Worm (Caenorhabditis elegans) whole organism, L4 larva: ENCODE measurements around the gene sop-2.

Experiments used
- F37D6.2 ChIP-seq: sonication (generic microtip); optimal IDR thresholded peaks from 2 replicates; lab custom pipeline; 2016; ENCODE audit warnings: mild to moderate bottlenecking, missing genetic modification characterization, missing compliant biosample characterization
- R02D3.7 ChIP-seq: fragments of 150-350 bp; sonication (generic microtip); optimal IDR thresholded peaks from 3 replicates; lab custom pipeline; 2014; ENCODE audit warnings: missing biosample characterization, missing genetic modification characterization
- Y48G9A.11 ChIP-seq: fragments of 200-800 bp; sonication (Bioruptor generic); IDR thresholded peaks from 2 replicates; pipeline ENCODE4 v1.3.6; 2022; ENCODE audit warnings: missing genetic modification reagents, missing genetic modification characterization, missing compliant biosample characterization
- Y5F2A.4 ChIP-seq: fragments of 200-800 bp; sonication (Bioruptor generic); optimal IDR thresholded peaks from 2 replicates; lab custom pipeline; 2018; ENCODE audit warnings: mild to moderate bottlenecking, missing genetic modification characterization, missing compliant biosample characterization
- aha-1 ChIP-seq: fragments of 150-350 bp; peaks from one replicate; lab custom pipeline; 2014; ENCODE audit warnings: missing biosample characterization, missing genetic modification characterization
- attf-4 ChIP-seq: sonication (generic microtip); optimal IDR thresholded peaks from 3 replicates; lab custom pipeline; 2017; ENCODE audit warnings: missing biosample characterization, missing genetic modification characterization
- ceh-28 ChIP-seq: fragments of 150-350 bp; optimal IDR thresholded peaks from 2 replicates; lab custom pipeline; 2014; ENCODE audit warnings: missing biosample characterization, missing genetic modification reagents, missing genetic modification characterization
- ceh-44 ChIP-seq: fragments of 200-800 bp; sonication (Bioruptor generic); IDR thresholded peaks from 2 replicates; pipeline ENCODE4 v1.3.6; 2022; ENCODE audit warnings: missing genetic modification reagents, missing genetic modification characterization, missing compliant biosample characterization
- ceh-62 ChIP-seq: sonication (generic microtip); optimal IDR thresholded peaks from 2 replicates; lab custom pipeline; 2017; ENCODE audit warnings: missing biosample characterization, missing genetic modification characterization
- cey-2 ChIP-seq: sonication (generic microtip); optimal IDR thresholded peaks from 3 replicates; lab custom pipeline; 2017; ENCODE audit warnings: missing genetic modification characterization, mild to moderate bottlenecking, missing compliant biosample characterization, antibody characterized with exemption, borderline replicate concordance; ENCODE audit not compliant: insufficient read depth
- ctbp-1 ChIP-seq: fragments of 200-800 bp; sonication (Bioruptor generic); IDR thresholded peaks from 2 replicates; pipeline ENCODE4 v1.3.6; 2022; ENCODE audit warnings: missing genetic modification reagents, missing genetic modification characterization, missing compliant biosample characterization
- daf-16 ChIP-seq, 3 experiments: sonication (generic microtip); optimal IDR thresholded peaks; 2 replicates each; lab custom pipeline; 2016 to 2017; ENCODE audit warnings: missing genetic modification characterization in 3 of 3, missing genetic modification reagents in 3 of 3, mild to moderate bottlenecking in 2 of 3, missing compliant biosample characterization in 2 of 3, missing biosample characterization in 1 of 3, moderate library complexity in 1 of 3
- dmd-6 ChIP-seq: fragments of 200-800 bp; sonication (Bioruptor generic); IDR thresholded peaks from 2 replicates; pipeline ENCODE4 v1.3.6; 2022; ENCODE audit warnings: missing genetic modification reagents, missing genetic modification characterization, missing compliant biosample characterization
- dmd-8 ChIP-seq: fragments of 200-800 bp; sonication (Bioruptor generic); IDR thresholded peaks from 2 replicates; pipeline ENCODE4 v1.3.6; 2022; ENCODE audit warnings: missing genetic modification characterization, missing compliant biosample characterization
- egl-43 ChIP-seq: fragments of 200-800 bp; sonication (Bioruptor generic); IDR thresholded peaks from 2 replicates; pipeline ENCODE4 v1.3.6; 2022; ENCODE audit warnings: missing genetic modification reagents, missing genetic modification characterization, missing compliant biosample characterization
- fos-1 ChIP-seq: fragments of 150-350 bp; optimal IDR thresholded peaks from 2 replicates; lab custom pipeline; 2014; ENCODE audit warnings: missing biosample characterization, missing genetic modification characterization
- gei-8 ChIP-seq: fragments of 200-800 bp; sonication (Bioruptor generic); optimal IDR thresholded peaks from 2 replicates; lab custom pipeline; 2018; ENCODE audit warnings: mild to moderate bottlenecking, missing genetic modification characterization, missing compliant biosample characterization
- hlh-30 ChIP-seq: sonication (generic microtip); optimal IDR thresholded peaks from 2 replicates; lab custom pipeline; 2017; ENCODE audit warnings: antibody characterized with exemption, mild to moderate bottlenecking, missing genetic modification characterization, missing compliant biosample characterization; ENCODE audit not compliant: insufficient read depth
- lin-1 ChIP-seq: fragments of 200-800 bp; sonication (Bioruptor generic); IDR thresholded peaks from 2 replicates; pipeline ENCODE4 v1.3.6; 2022; ENCODE audit warnings: missing genetic modification reagents, missing genetic modification characterization, missing compliant biosample characterization
- lin-13 ChIP-seq: fragments of 150-350 bp; optimal IDR thresholded peaks from 2 replicates; lab custom pipeline; 2014; ENCODE audit warnings: missing biosample characterization, missing genetic modification reagents, missing genetic modification characterization
- lin-38 ChIP-seq: fragments of 200-800 bp; sonication (Bioruptor generic); IDR thresholded peaks from 2 replicates; pipeline ENCODE4 v1.3.6; 2022; ENCODE audit warnings: missing genetic modification reagents, missing genetic modification characterization, missing compliant biosample characterization
- lin-39 ChIP-seq: fragments of 150-350 bp; optimal IDR thresholded peaks from 2 replicates; lab custom pipeline; 2014; ENCODE audit warnings: missing biosample characterization, missing genetic modification reagents, missing genetic modification characterization
- mep-1 ChIP-seq: fragments of 150-350 bp; sonication (generic microtip); optimal IDR thresholded peaks from 3 replicates; lab custom pipeline; 2014; ENCODE audit warnings: missing biosample characterization, missing genetic modification characterization
- nhr-48 ChIP-seq: sonication (generic microtip); optimal IDR thresholded peaks from 2 replicates; lab custom pipeline; 2016; ENCODE audit warnings: mild to moderate bottlenecking, missing genetic modification characterization, missing compliant biosample characterization
- php-3 ChIP-seq: fragments of 200-800 bp; sonication (Bioruptor generic); IDR thresholded peaks from 2 replicates; pipeline ENCODE4 v1.3.6; 2022; ENCODE audit warnings: missing genetic modification reagents, missing genetic modification characterization, missing compliant biosample characterization
- rbr-2 ChIP-seq: sonication (generic microtip); optimal IDR thresholded peaks from 2 replicates; lab custom pipeline; 2016; ENCODE audit warnings: missing genotype, missing genetic modification characterization, missing compliant biosample characterization
- saeg-2 ChIP-seq: fragments of 200-800 bp; sonication (Bioruptor generic); IDR thresholded peaks from 2 replicates; pipeline ENCODE4 v1.3.6; 2022; ENCODE audit warnings: missing genetic modification reagents, missing genetic modification characterization, missing compliant biosample characterization
- sdz-12 ChIP-seq: fragments of 200-800 bp; sonication (Bioruptor generic); optimal IDR thresholded peaks from 2 replicates; lab custom pipeline; 2018; ENCODE audit warnings: mild to moderate bottlenecking, missing genetic modification characterization, missing compliant biosample characterization
- set-16 ChIP-seq: fragments of 200-800 bp; sonication (Bioruptor generic); IDR thresholded peaks from 2 replicates; pipeline ENCODE4 v1.3.6; 2022; ENCODE audit warnings: missing genetic modification reagents, missing genetic modification characterization, missing compliant biosample characterization
- snpc-1.2 ChIP-seq: fragments of 200-800 bp; sonication (Bioruptor generic); IDR thresholded peaks from 2 replicates; pipeline ENCODE4 v1.3.6; 2022; ENCODE audit warnings: missing genetic modification reagents, missing genetic modification characterization, missing compliant biosample characterization
- spr-1 ChIP-seq: sonication (generic microtip); optimal IDR thresholded peaks from 2 replicates; lab custom pipeline; 2016; ENCODE audit warnings: mild to moderate bottlenecking, missing genetic modification characterization, missing compliant biosample characterization
- vab-7 ChIP-seq: fragments of 200-800 bp; sonication (Bioruptor generic); IDR thresholded peaks from 2 replicates; pipeline ENCODE4 v1.3.6; 2022; ENCODE audit warnings: missing genetic modification reagents, missing genetic modification characterization, missing compliant biosample characterization
- zfp-2 ChIP-seq: sonication (generic microtip); optimal IDR thresholded peaks from 2 replicates; lab custom pipeline; 2016; ENCODE audit warnings: mild to moderate bottlenecking, missing genetic modification characterization, missing compliant biosample characterization
- zfp-3 ChIP-seq: fragments of 200-800 bp; sonication (Bioruptor generic); conservative IDR thresholded peaks from 2 replicates; pipeline ENCODE4 v1.3.6; 2022; ENCODE audit warnings: missing genetic modification reagents, missing genetic modification characterization, missing compliant biosample characterization

The sop-2 gene

DNA sequence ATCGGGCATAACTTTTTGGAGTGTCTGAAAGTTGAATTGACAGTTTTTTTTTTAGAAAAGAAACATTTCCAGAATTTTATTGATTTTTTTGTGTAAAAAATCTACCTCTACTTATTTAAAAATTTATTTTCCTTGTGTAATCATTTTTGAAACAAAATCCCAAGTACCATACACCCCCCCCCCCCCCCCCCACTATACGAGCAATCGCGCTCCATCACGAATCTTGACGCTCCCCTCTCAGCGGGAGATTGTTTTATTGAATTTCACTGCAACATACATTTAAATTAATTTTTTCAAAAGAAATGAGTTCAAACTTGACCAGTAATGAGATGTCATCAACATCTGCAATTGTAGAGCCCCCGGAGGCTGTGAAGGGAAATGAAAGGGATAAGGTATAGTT lies at the start of gene sop-2:
Gene sop-2 (plus strand): TSS at position 301 of the 400 bp plus-strand sequence.
- TF ChIP-seq vab-7 (GFP tag; lab: Robert Waterston, UW): no peak
- TF ChIP-seq lin-13: no peak
- TF ChIP-seq sdz-12: no peak
- no peak for TF ChIP-seq dmd-6
- no peak for TF ChIP-seq ctbp-1 (GFP tag; lab: Robert Waterston, UW)
- no peak for TF ChIP-seq fos-1
- TF ChIP-seq mep-1 (tag; lab: Kevin White, UChicago): no peak
- no peak for TF ChIP-seq zfp-3
- no peak for TF ChIP-seq Y5F2A.4 (GFP tag; lab: Kevin White, UChicago)
- TF ChIP-seq egl-43 (GFP tag; lab: Robert Waterston, UW): no peak
- no peak for TF ChIP-seq lin-39 (tag; lab: Kevin White, UChicago)
- no peak for TF ChIP-seq saeg-2
- TF ChIP-seq ceh-44 (GFP tag; lab: Robert Waterston, UW): no peak
- no peak for TF ChIP-seq php-3 (GFP tag; lab: Robert Waterston, UW)
- TF ChIP-seq hlh-30 (tag; lab: Kevin White, UChicago): no peak
- TF ChIP-seq set-16 (GFP tag; lab: Robert Waterston, UW): no peak
- TF ChIP-seq, all 104 proteins: peak for 0

DNA sequence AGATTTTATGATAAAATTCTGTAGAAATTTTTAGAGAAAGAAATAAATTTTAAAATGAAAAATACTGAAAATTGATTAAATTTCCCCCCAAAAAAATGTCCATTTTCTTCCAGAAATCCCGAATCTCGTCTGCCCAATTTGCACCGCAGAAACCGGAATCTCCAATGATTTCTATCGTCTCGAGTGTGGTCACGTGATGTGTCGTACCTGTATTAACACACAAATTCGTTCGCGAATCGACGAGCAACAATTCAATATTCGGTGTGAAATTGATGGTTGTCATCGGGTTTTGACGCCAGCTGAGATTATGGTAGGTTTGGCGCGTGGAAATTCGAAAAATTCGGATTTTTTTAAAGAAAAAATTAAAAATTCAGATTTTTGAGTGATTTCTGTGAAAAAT lies 43.2 kb upstream of the sop-2 start:
- TF ChIP-seq zfp-2 (tag; lab: Kevin White, UChicago) (no peak), gei-8 (no peak), rbr-2 (tag; lab: Kevin White, UChicago) (no peak), R02D3.7 (tag; lab: Kevin White, UChicago) (no peak), lin-1 (GFP tag; lab: Robert Waterston, UW) (no peak), snpc-1.2 (no peak), daf-16 (GFP tag; optimal IDR thresholded peaks at IDR 0.05; lab: Kevin White, UChicago) (no peak), daf-16 (tag; optimal IDR thresholded peaks at IDR 0.05; lab: Kevin White, UChicago) (no peak), ctbp-1 (GFP tag; lab: Robert Waterston, UW) (no peak), F37D6.2 (tag; lab: Kevin White, UChicago) (no peak), lin-13 (no peak), ceh-44 (GFP tag; lab: Robert Waterston, UW) (no peak), cey-2 (tag; lab: Kevin White, UChicago) (no peak), lin-39 (tag; lab: Kevin White, UChicago) (no peak), spr-1 (tag; lab: Kevin White, UChicago) (no peak), dmd-8 (GFP tag; lab: Robert Waterston, UW) (no peak)

- peak; percentile 58 for TF ChIP-seq lin-38 (GFP tag; lab: Robert Waterston, UW)
- TF ChIP-seq ceh-28: peak; percentile 88
- no peak for TF ChIP-seq ceh-62 (tag; lab: Kevin White, UChicago)
- no peak for TF ChIP-seq aha-1 (tag; lab: Kevin White, UChicago)
- 0 out of 2 replicates have a peak, but pooled peaks have one; percentile 37 for TF ChIP-seq Y48G9A.11 (GFP tag; lab: Robert Waterston, UW)
Measured at ce11 chrII:12300680-12301079, 39.1 kb upstream of the sop-2 start.

- no peak for TF ChIP-seq attf-4 (tag; lab: Kevin White, UChicago)
- no peak for TF ChIP-seq mep-1 (tag; lab: Kevin White, UChicago)
- TF ChIP-seq aha-1 (tag; lab: Kevin White, UChicago): peak; percentile 42
- no peak for TF ChIP-seq nhr-48 (tag; lab: Kevin White, UChicago)
- TF ChIP-seq ceh-28: peak; percentile 96
Measured at ce11 chrII:12301233-12301632, 38.5 kb upstream of the sop-2 start.
